Worm (Caenorhabditis elegans) whole organism, L1 larva: ENCODE results near the gene T07E3.3.

Source experiments
- ceh-82 ChIP-seq, 3 experiments: fragments of 150-350 bp in 1 of 3; sonication (generic microtip) in 2 of 3; optimal IDR thresholded peaks; 2 replicates each; lab custom pipeline; 2014 to 2017; ENCODE audit warnings: missing biosample characterization in 3 of 3, missing genetic modification characterization in 3 of 3
- fos-1 ChIP-seq: fragments of 150-350 bp; optimal IDR thresholded peaks from 2 replicates; lab custom pipeline; 2014; ENCODE audit warnings: missing biosample characterization, missing genetic modification characterization

DNA sequence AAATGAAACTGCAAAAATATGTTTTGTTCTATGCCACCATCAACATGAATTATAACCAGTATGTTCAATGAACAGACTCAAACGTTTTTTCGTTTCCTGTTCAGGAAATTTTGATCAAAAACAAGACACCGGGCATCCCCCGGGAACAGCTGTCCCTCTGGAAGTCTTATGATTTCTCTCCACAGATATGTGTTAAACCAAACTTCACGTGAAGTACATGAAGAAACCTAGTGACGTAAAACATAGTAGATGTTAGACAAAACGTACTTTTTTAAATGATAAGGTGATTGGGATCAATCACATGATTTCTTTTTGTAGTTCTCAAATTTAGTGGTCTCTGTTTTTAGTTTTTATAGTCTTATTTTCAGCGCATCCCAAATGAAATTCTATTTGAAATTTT lies 5.2 kb upstream of the T07E3.3 start:
- TF ChIP-seq fos-1 (tag; lab: Kevin White, UChicago) (peak; percentile 5), ceh-82 (tag; optimal IDR thresholded peaks at IDR 0.05; lab: Kevin White, UChicago) (no peak)
